Fruit fly (Drosophila melanogaster): ENCODE data around the gene RhoGAP92B.

The RhoGAP92B gene

DNA sequence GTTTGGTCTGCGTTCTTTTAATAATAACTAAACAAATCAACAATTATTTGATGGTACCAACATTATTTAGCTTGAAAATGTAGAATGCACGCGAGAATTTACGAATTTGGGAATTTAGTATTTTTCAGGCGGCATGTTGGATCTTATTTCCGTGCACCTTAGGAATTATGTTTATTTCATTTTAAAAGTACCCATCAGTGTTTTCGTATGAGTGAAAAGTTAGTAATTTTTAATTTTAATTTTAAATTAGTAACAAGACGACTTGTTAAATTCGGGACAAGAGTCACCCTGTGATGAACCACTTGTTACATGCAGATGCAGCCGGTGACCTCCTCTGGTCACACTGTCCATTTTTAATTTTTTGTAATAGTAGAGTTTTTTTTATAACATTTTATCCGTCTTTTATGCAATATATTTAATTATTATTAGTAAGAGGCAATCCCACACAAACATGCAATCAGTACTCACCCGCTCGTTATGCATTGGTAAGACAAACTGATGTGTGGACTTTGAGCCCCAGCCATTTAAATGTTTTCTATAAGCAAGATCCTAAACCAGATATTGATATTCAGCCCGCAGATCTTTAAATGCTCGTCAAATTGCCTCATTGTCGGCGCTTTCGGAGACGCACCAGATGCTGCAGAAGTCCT lies 27.4 kb upstream of the RhoGAP92B start, which contains the start of the genes CG17186 and Arc42 (continued):
- TF ChIP-seq NfI (GFP tag; optimal IDR thresholded peaks at IDR 0.05) = peak; percentile 33
- TF ChIP-seq CG17361 (GFP tag; IDR thresholded peaks at IDR 0.05) = peak; percentile 31; the same call in 1 of the 3 replicates
- no peak for TF ChIP-seq so (GFP tag; IDR thresholded peaks at IDR 0.05)
- peak; percentile 42 for TF ChIP-seq Hmr (GFP tag; optimal IDR thresholded peaks at IDR 0.05)
- no peak for TF ChIP-seq CG16813 (GFP tag; IDR thresholded peaks at IDR 0.05; ENCODE audit: partially characterized antibody)
- TF ChIP-seq CG17802 (tag; optimal IDR thresholded peaks at IDR 0.05) = no peak
- TF ChIP-seq tgo (GFP tag; IDR thresholded peaks at IDR 0.05) = no peak
- no peak for TF ChIP-seq CG4730 (GFP tag; IDR thresholded peaks at IDR 0.05)
- peak; percentile 23 for TF ChIP-seq sug (tag; optimal IDR thresholded peaks at IDR 0.05)
- TF ChIP-seq CG14441 (GFP tag; IDR thresholded peaks at IDR 0.05) = no peak
- no peak for TF ChIP-seq rib (GFP tag; IDR thresholded peaks at IDR 0.05)
- no peak for TF ChIP-seq caup (GFP tag; optimal IDR thresholded peaks at IDR 0.05; ENCODE audit: severe bottlenecking)
- no peak for TF ChIP-seq trh (GFP tag; optimal IDR thresholded peaks at IDR 0.05)
- TF ChIP-seq aop (GFP tag; IDR thresholded peaks at IDR 0.05) = no peak
- TF ChIP-seq HLHmδ (GFP tag; optimal IDR thresholded peaks at IDR 0.05) = no peak
- no peak for TF ChIP-seq Kr (GFP tag; optimal IDR thresholded peaks at IDR 0.05)
- peak; percentile 71 for TF ChIP-seq pzg (GFP tag; optimal IDR thresholded peaks at IDR 0.05)
- no peak for TF ChIP-seq Optix (GFP tag; IDR thresholded peaks at IDR 0.05)
- peak; percentile 14 for TF ChIP-seq CG18764 (GFP tag; optimal IDR thresholded peaks at IDR 0.05)
- no peak for TF ChIP-seq CG7839 (tag; optimal IDR thresholded peaks at IDR 0.05)
- no peak for TF ChIP-seq dan (GFP tag; IDR thresholded peaks at IDR 0.05)
- no peak for TF ChIP-seq Elba2 (GFP tag; optimal IDR thresholded peaks at IDR 0.05)
- no peak for TF ChIP-seq CG30431 (GFP tag; optimal IDR thresholded peaks at IDR 0.05)
- TF ChIP-seq sima (GFP tag; optimal IDR thresholded peaks at IDR 0.05) = no peak
- no peak for TF ChIP-seq sim (GFP tag; IDR thresholded peaks at IDR 0.05)
- TF ChIP-seq exex (tag; optimal IDR thresholded peaks at IDR 0.05) = peak; percentile 3
- TF ChIP-seq HHEX (GFP tag; optimal IDR thresholded peaks at IDR 0.05) = no peak
- TF ChIP-seq ranshi (GFP tag; IDR thresholded peaks at IDR 0.05) = no peak
- peak; percentile 21; the same call in 1 of the 2 replicates for TF ChIP-seq Ptx1 (GFP tag; IDR thresholded peaks at IDR 0.05)
- TF ChIP-seq vfl (GFP tag; optimal IDR thresholded peaks at IDR 0.05) = peak; percentile 9
- TF ChIP-seq CG7745 (tag; optimal IDR thresholded peaks at IDR 0.05) = no peak
- TF ChIP-seq CG7372 (GFP tag; IDR thresholded peaks at IDR 0.05) = no peak
- peak; percentile 84 for TF ChIP-seq CG9797 (GFP tag; optimal IDR thresholded peaks at IDR 0.05)
- TF ChIP-seq Awh (GFP tag; IDR thresholded peaks at IDR 0.05) = no peak
- no peak for TF ChIP-seq emc (GFP tag; optimal IDR thresholded peaks at IDR 0.05)
- TF ChIP-seq CoRest (tag; optimal IDR thresholded peaks at IDR 0.05) = peak; percentile 45
- peak; percentile 10 for TF ChIP-seq CG10147 (GFP tag; optimal IDR thresholded peaks at IDR 0.05)
- TF ChIP-seq B-H1 (GFP tag; IDR thresholded peaks at IDR 0.05) = no peak
- no peak for TF ChIP-seq ttk (GFP tag; IDR thresholded peaks at IDR 0.05)
- TF ChIP-seq Poxn (GFP tag; IDR thresholded peaks at IDR 0.05) = no peak
- TF ChIP-seq CG16863 (GFP tag; optimal IDR thresholded peaks at IDR 0.05) = no peak
- TF ChIP-seq CG15073 (GFP tag; optimal IDR thresholded peaks at IDR 0.05) = no peak
- peak; percentile 1 for TF ChIP-seq CG12744 (GFP tag; optimal IDR thresholded peaks at IDR 0.05)
- peak; percentile 31; the same call in 1 of the 3 replicates for TF ChIP-seq CG34422 (GFP tag; IDR thresholded peaks at IDR 0.05)
- no peak for TF ChIP-seq Sry-δ (GFP tag; optimal IDR thresholded peaks at IDR 0.05)
- TF ChIP-seq nom (GFP tag; optimal IDR thresholded peaks at IDR 0.05) = peak; percentile 96
- 0 out of 3 replicates have a peak, but pooled peaks have one; percentile 42 for TF ChIP-seq CG6791 (GFP tag; IDR thresholded peaks at IDR 0.05; ENCODE audit: partially characterized antibody)
- TF ChIP-seq CG17612 (GFP tag; IDR thresholded peaks at IDR 0.05) = no peak
- TF ChIP-seq CG10267 (tag; optimal IDR thresholded peaks at IDR 0.05) = peak; percentile 30
- TF ChIP-seq cwo (GFP tag; optimal IDR thresholded peaks at IDR 0.05) = no peak

All from whole organism, embryonic.